Worm (Caenorhabditis elegans) whole organism, L1 larva: ENCODE measurements around the gene scl-19.

Experiments
- aha-1 ChIP-seq: fragments of 150-350 bp; optimal IDR thresholded peaks from 2 replicates; lab custom pipeline; 2014; ENCODE audit warnings: missing biosample characterization, missing genetic modification characterization
- alr-1 ChIP-seq: fragments of 200-800 bp; sonication (Bioruptor generic); optimal IDR thresholded peaks from 2 replicates; lab custom pipeline; 2018; ENCODE audit warnings: borderline replicate concordance, mild to moderate bottlenecking, missing genetic modification characterization, missing compliant biosample characterization
- ama-1 ChIP-seq: fragments of 150-350 bp; optimal IDR thresholded peaks from 2 replicates; lab custom pipeline; 2014
- lin-39 ChIP-seq: fragments of 150-350 bp; optimal IDR thresholded peaks from 2 replicates; lab custom pipeline; 2014; ENCODE audit warnings: missing biosample characterization, missing genetic modification reagents, missing genetic modification characterization
- pqm-1 ChIP-seq: sonication (generic microtip); optimal IDR thresholded peaks from 3 replicates; lab custom pipeline; 2017; ENCODE audit warnings: missing biosample characterization, missing genetic modification characterization
- snpc-4 ChIP-seq: fragments of 150-350 bp; optimal IDR thresholded peaks from 2 replicates; lab custom pipeline; 2014; ENCODE audit warnings: missing biosample characterization, missing genetic modification characterization
- sptf-1 ChIP-seq: fragments of 150-350 bp; optimal IDR thresholded peaks from 2 replicates; lab custom pipeline; 2014; ENCODE audit warnings: missing biosample characterization, missing genetic modification characterization
- unc-130 ChIP-seq: fragments of 150-350 bp; optimal IDR thresholded peaks from 2 replicates; lab custom pipeline; 2017; ENCODE audit warnings: missing biosample characterization, missing genetic modification characterization, inconsistent platforms

ce11 chrV:18780605-18781004 is 48.8 kb downstream of the scl-19 start:
- TF ChIP-seq lin-39, result no peak
- TF ChIP-seq sptf-1 (tag; lab: Kevin White, UChicago), result no peak
- no peak for TF ChIP-seq snpc-4 (tag; lab: Kevin White, UChicago)
- no peak for TF ChIP-seq ama-1 (lab: Kevin White, UChicago)
- no peak for TF ChIP-seq aha-1 (tag; lab: Kevin White, UChicago)
- TF ChIP-seq alr-1, result no peak
- TF ChIP-seq unc-130 (tag; lab: Kevin White, UChicago), result no peak
- TF ChIP-seq pqm-1, result no peak
